Fruit fly (Drosophila melanogaster) whole organism, embryonic: ENCODE measurements around the gene mora.
A peak's percentile ranks its signal among the peaks of the same experiment; 100 is the strongest.

Source experiments
- B-H1 ChIP-seq: fragments of 200-800 bp; sonication (Bioruptor generic); IDR thresholded peaks from 3 replicates; pipeline ENCODE4 v1.3.6; 2022; ENCODE audit warnings: missing biosample characterization, missing genetic modification characterization
- CG10462 ChIP-seq: fragments of 200-800 bp; sonication (Bioruptor generic); optimal IDR thresholded peaks from 2 replicates; lab custom pipeline; 2016; ENCODE audit warnings: missing biosample characterization, missing genetic modification characterization
- CG10543 ChIP-seq: fragments of 200-800 bp; sonication (Bioruptor generic); optimal IDR thresholded peaks from 3 replicates; lab custom pipeline; 2017; ENCODE audit warnings: missing biosample characterization, mild to moderate bottlenecking, missing genetic modification characterization, moderate library complexity
- CG10959 ChIP-seq: fragments of 200-800 bp; sonication (Bioruptor generic); IDR thresholded peaks from 2 replicates; pipeline ENCODE4 v1.3.6; 2022; ENCODE audit warnings: missing biosample characterization, missing genetic modification characterization
- CG11093 ChIP-seq: fragments of 200-800 bp; sonication (Bioruptor generic); IDR thresholded peaks from 3 replicates; pipeline ENCODE4 v1.3.6; 2022; ENCODE audit warnings: missing biosample characterization, missing genetic modification characterization
- CG11504 ChIP-seq: fragments of 200-800 bp; sonication (Bioruptor generic); optimal IDR thresholded peaks from 3 replicates; lab custom pipeline; 2019; ENCODE audit warnings: missing biosample characterization, mild to moderate bottlenecking, missing genetic modification characterization, moderate library complexity
- CG11723 ChIP-seq: fragments of 200-800 bp; sonication (Bioruptor generic); optimal IDR thresholded peaks from 2 replicates; lab custom pipeline; 2017; ENCODE audit warnings: missing biosample characterization, mild to moderate bottlenecking, missing genetic modification characterization
- CG12219 ChIP-seq: fragments of 200-800 bp; sonication (Bioruptor generic); optimal IDR thresholded peaks from 3 replicates; lab custom pipeline; 2018; ENCODE audit warnings: missing biosample characterization, mild to moderate bottlenecking, missing genetic modification characterization
- CG15011 ChIP-seq: fragments of 200-800 bp; sonication (Bioruptor generic); optimal IDR thresholded peaks from 3 replicates; lab custom pipeline; 2018; ENCODE audit warnings: missing biosample characterization, mild to moderate bottlenecking, missing genetic modification characterization
- CG15479 ChIP-seq: fragments of 200-800 bp; sonication (Bioruptor generic); optimal IDR thresholded peaks from 3 replicates; lab custom pipeline; 2019; ENCODE audit warnings: missing biosample characterization, mild to moderate bottlenecking, missing genetic modification characterization, moderate library complexity
- CG16863 ChIP-seq: fragments of 200-800 bp; sonication (Bioruptor generic); optimal IDR thresholded peaks from 3 replicates; lab custom pipeline; 2016; ENCODE audit warnings: missing biosample characterization, missing genetic modification characterization
- CG17186 ChIP-seq: fragments of 200-800 bp; sonication (Bioruptor generic); optimal IDR thresholded peaks from 3 replicates; lab custom pipeline; 2017; ENCODE audit warnings: missing biosample characterization, missing genetic modification reagents, missing genetic modification characterization
- CG18011 ChIP-seq: fragments of 200-800 bp; sonication (Bioruptor generic); optimal IDR thresholded peaks from 2 replicates; lab custom pipeline; 2017; ENCODE audit warnings: missing biosample characterization, missing genetic modification characterization, mild to moderate bottlenecking, moderate library complexity, missing genotype
- CG18476 ChIP-seq: fragments of 200-800 bp; sonication (Bioruptor generic); optimal IDR thresholded peaks from 2 replicates; lab custom pipeline; 2016; ENCODE audit warnings: missing biosample characterization, mild to moderate bottlenecking, missing genetic modification characterization
- CG18599 ChIP-seq: fragments of 200-800 bp; sonication (Bioruptor generic); optimal IDR thresholded peaks from 3 replicates; lab custom pipeline; 2017; ENCODE audit warnings: missing biosample characterization, missing genetic modification characterization, mild to moderate bottlenecking, moderate library complexity, missing genetic modification reagents
- CG6683 ChIP-seq: fragments of 200-800 bp; sonication (Bioruptor generic); optimal IDR thresholded peaks from 2 replicates; lab custom pipeline; 2017; ENCODE audit warnings: missing biosample characterization, mild to moderate bottlenecking, missing genetic modification characterization, missing genetic modification reagents
- CG7271 ChIP-seq: fragments of 200-800 bp; sonication (Bioruptor generic); optimal IDR thresholded peaks from 2 replicates; lab custom pipeline; 2018; ENCODE audit warnings: missing biosample characterization, mild to moderate bottlenecking, missing genetic modification characterization, moderate library complexity
- CG8388 ChIP-seq: fragments of 200-800 bp; sonication (Bioruptor generic); optimal IDR thresholded peaks from 2 replicates; lab custom pipeline; 2019; ENCODE audit warnings: missing biosample characterization, mild to moderate bottlenecking, missing genetic modification characterization, moderate library complexity
- CG8478 ChIP-seq: fragments of >200 bp; optimal IDR thresholded peaks from 2 replicates; lab custom pipeline; 2018
- Chrac-16 ChIP-seq: fragments of 200-800 bp; sonication (Bioruptor generic); optimal IDR thresholded peaks from 3 replicates; lab custom pipeline; 2016; ENCODE audit warnings: missing biosample characterization, missing genetic modification characterization
- D19B ChIP-seq: fragments of 200-800 bp; sonication (Bioruptor generic); optimal IDR thresholded peaks from 2 replicates; lab custom pipeline; 2017; ENCODE audit warnings: missing biosample characterization, mild to moderate bottlenecking, missing genetic modification characterization
- Dref ChIP-seq: fragments of 200-800 bp; sonication (Bioruptor generic); IDR thresholded peaks from 2 replicates; pipeline ENCODE4 v1.3.6; 2022; ENCODE audit warnings: missing biosample characterization, missing genetic modification characterization
- Drgx ChIP-seq: fragments of 200-800 bp; sonication (Bioruptor generic); IDR thresholded peaks from 2 replicates; pipeline ENCODE4 v1.3.6; 2022; ENCODE audit warnings: missing biosample characterization, missing genetic modification characterization
- HHEX ChIP-seq: fragments of 200-800 bp; sonication (Bioruptor generic); optimal IDR thresholded peaks from 3 replicates; lab custom pipeline; 2017; ENCODE audit warnings: missing biosample characterization, mild to moderate bottlenecking, missing genetic modification characterization, missing genetic modification reagents
- Max ChIP-seq: fragments of 200-800 bp; sonication (Bioruptor generic); optimal IDR thresholded peaks from 2 replicates; lab custom pipeline; 2016; ENCODE audit warnings: missing biosample characterization, mild to moderate bottlenecking, missing genetic modification characterization
- Poxn ChIP-seq: fragments of 200-800 bp; sonication (Bioruptor generic); IDR thresholded peaks from 2 replicates; pipeline ENCODE4 v1.3.6; 2022; ENCODE audit warnings: missing biosample characterization, missing genetic modification characterization
- Rx ChIP-seq: fragments of 200-800 bp; sonication (Bioruptor generic); IDR thresholded peaks from 2 replicates; pipeline ENCODE4 v1.3.6; 2022; ENCODE audit warnings: missing biosample characterization, missing genetic modification characterization
- Sox102F ChIP-seq: fragments of 200-800 bp; sonication (Bioruptor generic); optimal IDR thresholded peaks from 2 replicates; lab custom pipeline; 2018; ENCODE audit warnings: missing biosample characterization, mild to moderate bottlenecking, missing genetic modification characterization, moderate library complexity
- ac ChIP-seq: fragments of 200-800 bp; sonication (Bioruptor generic); optimal IDR thresholded peaks from 3 replicates; lab custom pipeline; 2017; ENCODE audit warnings: missing biosample characterization, mild to moderate bottlenecking, missing genetic modification characterization
- al ChIP-seq: fragments of 200-800 bp; sonication (Bioruptor generic); IDR thresholded peaks from 2 replicates; pipeline ENCODE4 v1.3.6; 2022; ENCODE audit warnings: missing biosample characterization, missing genetic modification characterization
- ara ChIP-seq: fragments of 200-800 bp; sonication (Bioruptor generic); IDR thresholded peaks from 2 replicates; pipeline ENCODE4 v1.3.6; 2022; ENCODE audit warnings: missing biosample characterization, missing genetic modification characterization
- bigmax ChIP-seq: fragments of 200-800 bp; sonication (Bioruptor generic); optimal IDR thresholded peaks from 2 replicates; lab custom pipeline; 2018; ENCODE audit warnings: missing biosample characterization, mild to moderate bottlenecking, missing genetic modification characterization
- caup ChIP-seq: fragments of 200-800 bp; sonication (Bioruptor generic); optimal IDR thresholded peaks from 3 replicates; lab custom pipeline; 2017; ENCODE audit warnings: missing biosample characterization, mild to moderate bottlenecking, missing genetic modification characterization, moderate library complexity; ENCODE audit not compliant: severe bottlenecking
- emc ChIP-seq: fragments of 200-800 bp; sonication (Bioruptor generic); optimal IDR thresholded peaks from 2 replicates; lab custom pipeline; 2016; ENCODE audit warnings: missing biosample characterization, missing genetic modification characterization
- esg ChIP-seq: fragments of 200-800 bp; sonication (Bioruptor generic); conservative IDR thresholded peaks from 2 replicates; pipeline ENCODE4 v1.3.6; 2022; ENCODE audit warnings: missing biosample characterization, missing genetic modification characterization
- gcm2 ChIP-seq: fragments of 200-800 bp; sonication (Bioruptor generic); optimal IDR thresholded peaks from 2 replicates; lab custom pipeline; 2016; ENCODE audit warnings: missing biosample characterization, missing genetic modification characterization
- grau ChIP-seq: fragments of 200-800 bp; optimal IDR thresholded peaks from 3 replicates; lab custom pipeline; 2019; ENCODE audit warnings: missing biosample characterization, mild to moderate bottlenecking, missing genetic modification characterization, moderate library complexity
- inv ChIP-seq: fragments of 200-800 bp; sonication (Bioruptor generic); IDR thresholded peaks from 2 replicates; pipeline ENCODE4 v1.3.6; 2022; ENCODE audit warnings: missing biosample characterization, missing genetic modification characterization; ENCODE audit not compliant: partially characterized antibody
- mam ChIP-seq: fragments of 200-800 bp; sonication (Bioruptor generic); optimal IDR thresholded peaks from 3 replicates; lab custom pipeline; 2016; ENCODE audit warnings: missing biosample characterization, missing genetic modification characterization
- nmo ChIP-seq: fragments of 200-800 bp; sonication (Bioruptor generic); optimal IDR thresholded peaks from 2 replicates; lab custom pipeline; 2018; ENCODE audit warnings: missing biosample characterization, mild to moderate bottlenecking, missing genetic modification characterization, moderate library complexity
- pb ChIP-seq: fragments of 200-800 bp; sonication (Bioruptor generic); optimal IDR thresholded peaks from 3 replicates; lab custom pipeline; 2016; ENCODE audit warnings: missing biosample characterization, missing genetic modification characterization
- pnt ChIP-seq: fragments of 200-800 bp; sonication (Bioruptor generic); optimal IDR thresholded peaks from 3 replicates; lab custom pipeline; 2016; ENCODE audit warnings: missing biosample characterization, missing genetic modification characterization
- salm ChIP-seq: fragments of 200-800 bp; sonication (Bioruptor generic); optimal IDR thresholded peaks from 2 replicates; lab custom pipeline; 2018; ENCODE audit warnings: missing biosample characterization, mild to moderate bottlenecking, missing genetic modification characterization
- sc ChIP-seq, 3 experiments: fragments of >200 bp in 2 of 3; fragments of 200-800 bp in 1 of 3; sonication (Bioruptor generic) in 1 of 3; optimal IDR thresholded peaks; 2 replicates in 2 of 3; 3 replicates in 1 of 3; lab custom pipeline; 2017; ENCODE audit warnings: mild to moderate bottlenecking in 1 of 3, missing biosample characterization in 1 of 3, missing genetic modification characterization in 1 of 3, missing genetic modification reagents in 1 of 3
- sqz ChIP-seq: fragments of 200-800 bp; sonication (Bioruptor generic); optimal IDR thresholded peaks from 3 replicates; lab custom pipeline; 2018; ENCODE audit warnings: missing biosample characterization, mild to moderate bottlenecking, missing genetic modification characterization
- stwl ChIP-seq: fragments of 200-800 bp; sonication (Bioruptor generic); optimal IDR thresholded peaks from 3 replicates; lab custom pipeline; 2018; ENCODE audit warnings: missing biosample characterization, mild to moderate bottlenecking, missing genetic modification characterization, moderate library complexity
- tx ChIP-seq: fragments of 200-800 bp; sonication (Bioruptor generic); optimal IDR thresholded peaks from 2 replicates; lab custom pipeline; 2016; ENCODE audit warnings: missing biosample characterization, missing genetic modification characterization
- vfl ChIP-seq: fragments of 200-800 bp; sonication (Bioruptor generic); optimal IDR thresholded peaks from 2 replicates; lab custom pipeline; 2016; ENCODE audit warnings: missing biosample characterization, missing genetic modification characterization

Gene mora

DNA sequence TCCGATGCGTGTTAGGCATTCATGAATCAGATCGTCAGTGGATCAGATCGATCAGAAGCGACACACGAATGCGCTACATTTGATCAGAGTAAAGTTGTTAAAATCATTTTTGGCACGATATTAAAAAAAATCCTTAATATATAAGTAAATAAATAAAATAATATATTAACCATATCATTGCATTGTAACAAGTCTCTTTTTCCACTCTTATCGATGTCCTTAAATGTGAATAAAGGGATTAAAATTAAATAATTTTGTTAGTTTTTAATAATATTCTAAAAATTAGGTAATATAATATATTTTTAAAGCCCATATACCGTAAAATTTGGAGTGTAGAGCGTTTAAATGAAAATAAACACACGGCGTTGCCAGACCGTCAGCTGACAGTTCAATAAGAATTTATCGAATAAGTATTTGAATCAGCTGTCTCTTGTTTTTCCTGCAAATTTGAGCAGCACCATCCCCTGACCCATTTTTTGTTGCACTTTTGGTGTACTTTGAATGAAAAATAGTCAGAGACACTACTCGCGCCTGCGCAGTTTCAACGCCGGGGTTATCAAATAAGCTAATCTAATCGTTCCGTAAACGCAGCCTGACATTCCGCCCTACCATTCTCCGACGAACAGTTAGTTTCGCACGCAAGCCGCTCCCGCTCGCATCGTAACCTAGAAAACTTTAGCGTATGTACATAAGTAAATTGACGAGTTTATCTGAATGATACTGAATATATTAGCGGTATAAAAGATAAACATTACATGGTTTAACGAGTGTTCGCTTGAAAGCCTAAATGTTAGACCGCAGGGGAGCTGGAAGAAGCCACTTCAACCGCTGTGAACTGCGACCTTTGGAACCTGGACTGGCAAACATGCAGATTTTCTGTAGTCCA, 34.0 kb upstream of the mora start, which contains the start of the genes p38a and CG6178 (continued):
- TF ChIP-seq CG11723 (peak; percentile 91), ara (peak; percentile 88), Dref (GFP tag; lab: Robert Waterston, UW) (peak; percentile 63), sc (optimal IDR thresholded peaks at IDR 0.05; lab: Kevin White, UChicago) (no peak), sc (GFP tag; optimal IDR thresholded peaks at IDR 0.05; lab: Kevin White, UChicago) (peak; percentile 94), CG8388 (GFP tag; lab: Kevin White, UChicago) (peak; percentile 97), CG15011 (GFP tag; lab: Kevin White, UChicago) (peak; percentile 78), Rx (GFP tag; lab: Robert Waterston, UW) (peak; percentile 88), tx (GFP tag; lab: Kevin White, UChicago) (peak; percentile 65), salm (tag; lab: Kevin White, UChicago) (peak; percentile 96), CG18599 (peak; percentile 98), CG16863 (GFP tag; lab: Kevin White, UChicago) (peak; percentile 28), CG6683 (GFP tag; lab: Kevin White, UChicago) (peak; percentile 95), CG11093 (peak; percentile 94), vfl (GFP tag; lab: Kevin White, UChicago) (peak; percentile 62), CG10543 (GFP tag; lab: Kevin White, UChicago) (peak; percentile 96), CG7271 (tag; lab: Kevin White, UChicago) (peak; percentile 52), Poxn (GFP tag; lab: Robert Waterston, UW) (peak; percentile 88), gcm2 (GFP tag; lab: Kevin White, UChicago) (no peak), ac (GFP tag; lab: Kevin White, UChicago) (peak; percentile 67), B-H1 (GFP tag; lab: Robert Waterston, UW) (peak; percentile 95), CG10462 (GFP tag; lab: Kevin White, UChicago) (peak; percentile 82), CG18476 (GFP tag; lab: Kevin White, UChicago) (peak; percentile 83), CG10959 (peak; percentile 74), inv (GFP tag; lab: Robert Waterston, UW) (no peak), esg (GFP tag; lab: Robert Waterston, UW) (peak; percentile 97), Sox102F (GFP tag; lab: Kevin White, UChicago) (peak; percentile 99), nmo (peak; percentile 99), CG18011 (GFP tag; lab: Kevin White, UChicago) (peak; percentile 78), CG8478 (lab: Kevin White, UChicago) (no peak), CG11504 (tag; lab: Kevin White, UChicago) (peak; percentile 98), stwl (tag; lab: Kevin White, UChicago) (peak; percentile 76), CG15479 (GFP tag; lab: Kevin White, UChicago) (peak; percentile 39), grau (tag; lab: Kevin White, UChicago) (peak; percentile 98), pnt (GFP tag; lab: Kevin White, UChicago) (peak; percentile 53), mam (peak; percentile 72), HHEX (GFP tag; lab: Kevin White, UChicago) (peak; percentile 97), bigmax (GFP tag; lab: Kevin White, UChicago) (peak; percentile 82), Chrac-16 (GFP tag; lab: Kevin White, UChicago) (peak; percentile 89), emc (GFP tag; lab: Kevin White, UChicago) (peak; percentile 49), caup (GFP tag; lab: Kevin White, UChicago) (peak; percentile 96), Max (GFP tag; lab: Kevin White, UChicago) (peak; percentile 85), sqz (GFP tag; lab: Kevin White, UChicago) (peak; percentile 91), al (GFP tag; lab: Robert Waterston, UW) (peak; percentile 97), Drgx (GFP tag; lab: Robert Waterston, UW) (peak; percentile 98), D19B (GFP tag; lab: Kevin White, UChicago) (peak; percentile 94), pb (no peak), CG17186 (GFP tag; lab: Kevin White, UChicago) (no peak), CG12219 (GFP tag; lab: Kevin White, UChicago) (peak; percentile 84)
